Fruit fly (Drosophila melanogaster) whole organism, adult: ENCODE results near the gene CG1647.
A peak's percentile ranks its signal among the peaks of the same experiment; 100 is the strongest.

Experiments used
- CG14711 ChIP-seq: fragments of 200-800 bp; sonication (Bioruptor generic); optimal IDR thresholded peaks from 2 replicates; lab custom pipeline; 2018; ENCODE audit warnings: missing biosample characterization, mild to moderate bottlenecking, missing genetic modification characterization, moderate library complexity
- CG7101 ChIP-seq: fragments of 200-800 bp; sonication (Bioruptor generic); optimal IDR thresholded peaks from 2 replicates; lab custom pipeline; 2018; ENCODE audit warnings: missing biosample characterization, mild to moderate bottlenecking, missing genetic modification characterization, moderate library complexity
- Crg-1 ChIP-seq: fragments of 200-800 bp; sonication (Bioruptor generic); optimal IDR thresholded peaks from 2 replicates; lab custom pipeline; 2016; ENCODE audit warnings: missing biosample characterization, missing genetic modification characterization
- bab1 ChIP-seq: fragments of 200-800 bp; sonication (Bioruptor generic); optimal IDR thresholded peaks from 3 replicates; lab custom pipeline; 2019; ENCODE audit warnings: missing biosample characterization, mild to moderate bottlenecking, missing genetic modification characterization, moderate library complexity
- kay ChIP-seq: fragments of 200-800 bp; sonication (Bioruptor generic); peaks from one replicate; lab custom pipeline; 2016; ENCODE audit warnings: missing biosample characterization, missing genetic modification characterization, borderline replicate concordance
- ovo ChIP-seq: fragments of 200-800 bp; sonication (Bioruptor generic); optimal IDR thresholded peaks from 2 replicates; lab custom pipeline; 2016; ENCODE audit warnings: missing biosample characterization, missing genetic modification characterization
- tj ChIP-seq: fragments of 200-800 bp; sonication (Bioruptor generic); optimal IDR thresholded peaks from 3 replicates; lab custom pipeline; 2017; ENCODE audit warnings: missing biosample characterization, mild to moderate bottlenecking, missing genetic modification characterization, moderate library complexity

DNA sequence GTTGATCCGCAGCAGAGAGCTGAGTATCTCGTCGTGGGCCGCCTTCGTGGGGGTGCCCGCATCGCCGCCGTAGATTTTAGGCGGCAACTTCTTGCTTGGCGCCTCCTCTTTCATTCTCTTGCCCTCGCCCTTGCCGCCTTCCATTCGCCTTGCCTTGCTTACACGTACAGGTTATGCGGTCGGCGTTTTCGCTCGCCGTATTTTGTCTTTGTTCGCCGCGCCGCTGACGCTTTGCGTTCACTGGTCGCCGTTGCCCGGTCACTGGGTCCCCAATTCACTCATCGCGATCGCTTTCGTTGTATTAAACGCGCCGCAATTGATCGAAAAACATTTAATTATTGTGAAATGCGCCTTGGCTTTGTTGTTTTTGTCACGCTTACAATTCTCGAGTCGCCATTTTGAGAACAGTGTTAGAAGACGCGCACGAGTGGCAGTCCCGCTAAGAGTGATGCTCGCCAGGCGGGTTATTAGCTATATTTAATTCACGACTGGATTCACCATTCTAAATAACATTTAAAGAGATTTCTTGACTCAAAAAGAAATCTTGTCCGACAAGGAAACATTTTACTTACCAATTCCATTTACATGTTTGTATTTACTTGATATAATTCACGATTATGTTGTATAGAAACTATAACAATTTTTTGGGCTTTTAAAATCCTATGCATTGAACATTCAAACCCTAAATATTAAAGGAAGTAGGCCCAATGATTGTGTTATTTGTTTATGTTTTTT is 8.9 kb upstream of the CG1647 start, which contains the start of gene wdn:
- no peak for TF ChIP-seq kay
- peak; percentile 32 for TF ChIP-seq CG7101 (tag; lab: Kevin White, UChicago)
- TF ChIP-seq bab1: peak; percentile 36
- TF ChIP-seq Crg-1 (GFP tag; lab: Kevin White, UChicago): no peak
- no peak for TF ChIP-seq CG14711 (tag; lab: Kevin White, UChicago)
- no peak for TF ChIP-seq tj (GFP tag; lab: Kevin White, UChicago)
- peak; percentile 31 for TF ChIP-seq ovo (GFP tag; lab: Kevin White, UChicago)
